Fruit fly (Drosophila melanogaster): ENCODE measurements around the gene sowah.

sowah gene

DNA sequence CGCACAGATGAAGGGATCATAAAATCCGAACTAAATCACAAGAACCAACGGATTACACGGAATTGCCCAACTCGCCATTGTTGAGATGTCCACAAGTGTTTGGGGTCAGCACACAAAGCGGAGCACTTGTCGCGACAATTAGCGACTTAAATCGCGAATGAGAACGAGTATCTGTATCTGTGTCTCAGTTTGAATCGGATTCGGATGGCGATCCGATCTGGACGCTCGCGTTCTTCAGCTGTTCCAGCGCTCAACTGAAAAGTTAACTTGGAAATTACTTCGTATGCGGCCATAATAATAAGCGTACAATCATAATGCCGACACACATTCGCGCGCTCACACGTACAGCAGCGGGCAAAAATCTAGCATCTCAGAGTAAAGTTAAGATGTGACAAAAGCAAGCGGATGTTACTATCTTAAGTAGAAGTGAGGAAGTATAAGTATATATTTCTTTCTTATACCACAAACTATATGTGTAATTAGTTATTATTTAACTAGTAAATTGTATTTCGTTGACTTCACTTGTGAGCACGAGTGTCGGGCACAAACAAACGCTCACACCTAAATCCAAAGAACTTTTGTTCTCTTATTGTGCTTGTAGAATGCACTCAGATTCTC lies 81.8 kb downstream of the sowah start, which contains the start of gene CG10660 (continued):
- TF ChIP-seq Ets65A (GFP tag) (peak; percentile 95), fu2 (GFP tag; optimal IDR thresholded peaks at IDR 0.05) (peak; percentile 50), CG4730 (GFP tag; IDR thresholded peaks at IDR 0.05) (peak; percentile 67; the same call in 1 of the 2 replicates), CG11093 (GFP tag; IDR thresholded peaks at IDR 0.05) (peak; percentile 70; the same call in 2 of the 3 replicates), Fer3 (tag; optimal IDR thresholded peaks at IDR 0.05) (peak; percentile 81), Kr (GFP tag; optimal IDR thresholded peaks at IDR 0.05) (no peak), Dad (GFP tag; optimal IDR thresholded peaks at IDR 0.05) (peak; percentile 47), CG13424 (tag; optimal IDR thresholded peaks at IDR 0.05) (peak; percentile 86), zen (tag; optimal IDR thresholded peaks at IDR 0.05) (peak; percentile 67), pnt (GFP tag; optimal IDR thresholded peaks at IDR 0.05) (peak; percentile 60), fru (optimal IDR thresholded peaks at IDR 0.05) (no peak), CG4404 (GFP tag; IDR thresholded peaks at IDR 0.05) (peak; percentile 40; the same call in 1 of the 2 replicates), CG17361 (GFP tag; IDR thresholded peaks at IDR 0.05) (peak; percentile 87), Poxn (GFP tag; IDR thresholded peaks at IDR 0.05) (no peak), otp (GFP tag; IDR thresholded peaks at IDR 0.05) (peak; percentile 91), Spps (tag; optimal IDR thresholded peaks at IDR 0.05) (peak; percentile 69), CG3163 (GFP tag; optimal IDR thresholded peaks at IDR 0.05) (peak; percentile 12), fd3F (GFP tag; optimal IDR thresholded peaks at IDR 0.05) (peak; percentile 76), cato (GFP tag; optimal IDR thresholded peaks at IDR 0.05; ENCODE audit: borderline replicate concordance) (peak; percentile 75), CG5953 (GFP tag; IDR thresholded peaks at IDR 0.05) (peak; percentile 78), CG5180 (GFP tag; optimal IDR thresholded peaks at IDR 0.05) (peak; percentile 68), Doc2 (GFP tag; IDR thresholded peaks at IDR 0.05) (no peak), CG11723 (GFP tag; optimal IDR thresholded peaks at IDR 0.05) (peak; percentile 70), CG15073 (GFP tag; optimal IDR thresholded peaks at IDR 0.05) (peak; percentile 22), CG7928 (GFP tag; optimal IDR thresholded peaks at IDR 0.05) (peak; percentile 34), Hr3 (GFP tag; optimal IDR thresholded peaks at IDR 0.05) (peak; percentile 87), CG13624 (GFP tag; optimal IDR thresholded peaks at IDR 0.05) (peak; percentile 8), Sox100B (GFP tag; optimal IDR thresholded peaks at IDR 0.05) (peak; percentile 84), slp2 (GFP tag; optimal IDR thresholded peaks at IDR 0.05) (peak; percentile 68), Ptx1 (GFP tag; IDR thresholded peaks at IDR 0.05) (peak; percentile 88), fd64A (GFP tag; optimal IDR thresholded peaks at IDR 0.05) (peak; percentile 68), nmo (GFP tag; optimal IDR thresholded peaks at IDR 0.05) (peak; percentile 91), hkb (optimal IDR thresholded peaks at IDR 0.05) (no peak), hkb (GFP tag; IDR thresholded peaks at IDR 0.05) (peak; percentile 95), nau (GFP tag; optimal IDR thresholded peaks at IDR 0.05) (peak; percentile 87), CG12391 (tag; optimal IDR thresholded peaks at IDR 0.05) (peak; percentile 92), gt (GFP tag; IDR thresholded peaks at IDR 0.05) (no peak), Bgb (GFP tag; IDR thresholded peaks at IDR 0.05; ENCODE audit: partially characterized antibody) (no peak), CG12299 (tag; optimal IDR thresholded peaks at IDR 0.05) (peak; percentile 80), CG15601 (tag; optimal IDR thresholded peaks at IDR 0.05) (peak; percentile 87), croc (GFP tag; conservative IDR thresholded peaks at IDR 0.05) (peak; percentile 63)

dm6 chr3L:12489952-12490351 lies 82.4 kb downstream of the sowah start:
- no peak for TF ChIP-seq CG14860 (GFP tag; IDR thresholded peaks at IDR 0.05; ENCODE audit: partially characterized antibody)
- TF ChIP-seq gfzf (GFP tag; optimal IDR thresholded peaks at IDR 0.05), result no peak
- no peak for TF ChIP-seq hkb (optimal IDR thresholded peaks at IDR 0.05)
- TF ChIP-seq hkb (GFP tag; IDR thresholded peaks at IDR 0.05), result peak; percentile 40; the same call in 1 of the 2 replicates
- peak; percentile 61; the same call in 2 of the 3 replicates for TF ChIP-seq zen2 (GFP tag; IDR thresholded peaks at IDR 0.05; ENCODE audit: partially characterized antibody)
- TF ChIP-seq CG7271 (tag; optimal IDR thresholded peaks at IDR 0.05), result no peak
- 0 out of 3 replicates have a peak, but pooled peaks have one; percentile 5 for TF ChIP-seq otp (GFP tag; IDR thresholded peaks at IDR 0.05)
- TF ChIP-seq Rfx (GFP tag; IDR thresholded peaks at IDR 0.05), result no peak; the same call in 1 of the 2 replicates
- TF ChIP-seq Dbx (GFP tag; IDR thresholded peaks at IDR 0.05), result no peak
- no peak for TF ChIP-seq sima (GFP tag; optimal IDR thresholded peaks at IDR 0.05)
- no peak for TF ChIP-seq Doc3 (GFP tag; IDR thresholded peaks at IDR 0.05; ENCODE audit: partially characterized antibody)
- peak in 1 of 2 experiments; percentile 97 for TF ChIP-seq Pdp1 (GFP tag; optimal IDR thresholded peaks at IDR 0.05)
- no peak for TF ChIP-seq H2.0 (GFP tag; IDR thresholded peaks at IDR 0.05)
- TF ChIP-seq HLHmδ (GFP tag; optimal IDR thresholded peaks at IDR 0.05), result no peak
